Worm (Caenorhabditis elegans) whole organism, dauer: ENCODE results near the gene rde-12.

ENCODE experiments used
- unc-62 ChIP-seq: sonication (generic microtip); optimal IDR thresholded peaks from 2 replicates; lab custom pipeline; 2017; ENCODE audit warnings: missing biosample characterization, missing genetic modification reagents, missing genetic modification characterization

The rde-12 gene

ce11 chrV:13665089-13665488 is at the start of gene rde-12:
TSS of gene rde-12 (plus strand) at chrV:13665389.
- no peak for TF ChIP-seq unc-62

ce11 chrV:13619752-13620151 is 45.4 kb upstream of the rde-12 start, which contains the start of gene srd-11:
TSS of gene srd-11 (minus strand) at chrV:13619852.
- no peak for TF ChIP-seq unc-62

ce11 chrV:13620676-13621075 is 44.5 kb upstream of the rde-12 start, which contains the start of gene F53F4.15:
TSS of gene F53F4.15 (plus strand) at chrV:13620976.
- no peak for TF ChIP-seq unc-62

- TF ChIP-seq unc-62 = no peak
Measured at ce11 chrV:13621720-13622119, 43.5 kb upstream of the rde-12 start, which contains the start of gene F53F4.16. TSS of gene F53F4.16 (minus strand) at chrV:13621820.

- TF ChIP-seq unc-62 = no peak
Measured at ce11 chrV:13624424-13624823, 40.8 kb upstream of the rde-12 start, which contains the start of gene F53F4.11. TSS of gene F53F4.11 (minus strand) at chrV:13624524.

- TF ChIP-seq unc-62 = no peak
Measured at ce11 chrV:13625517-13626097, 39.6 kb upstream of the rde-12 start, which contains the start of the genes nduv-2 and F53F4.12. TSS of gene nduv-2 (minus strand) at chrV:13625567. TSS of gene F53F4.12 (plus strand) at chrV:13626047.

ce11 chrV:13627103-13627623 is 38.0 kb upstream of the rde-12 start, which contains the start of gene sde-2:
TSS of gene sde-2 (plus strand) at chrV:13627573.
- no peak for TF ChIP-seq unc-62

ce11 chrV:13634149-13634548 is 31.0 kb upstream of the rde-12 start, which contains the start of gene H37A05.2:
TSS of gene H37A05.2 (minus strand) at chrV:13634249.
- no peak for TF ChIP-seq unc-62

- TF ChIP-seq unc-62 = no peak
Measured at ce11 chrV:13636411-13636810, 28.8 kb upstream of the rde-12 start.

- TF ChIP-seq unc-62 = no peak
Measured at ce11 chrV:13638040-13638439, 27.1 kb upstream of the rde-12 start.

ce11 chrV:13645848-13646578 is 19.2 kb upstream of the rde-12 start:
- no peak for TF ChIP-seq unc-62

- TF ChIP-seq unc-62 = no peak
Measured at ce11 chrV:13647185-13647584, 18.0 kb upstream of the rde-12 start.

ce11 chrV:13647617-13648016 is 17.6 kb upstream of the rde-12 start:
- no peak for TF ChIP-seq unc-62

ce11 chrV:13649730-13650349 is 15.3 kb upstream of the rde-12 start, which contains the start of gene H37A05.4:
TSS of gene H37A05.4 (minus strand) at chrV:13649780.
- TF ChIP-seq unc-62 = no peak

ce11 chrV:13650800-13651199 is 14.4 kb upstream of the rde-12 start:
- no peak for TF ChIP-seq unc-62

ce11 chrV:13652322-13652721 is 12.9 kb upstream of the rde-12 start:
- no peak for TF ChIP-seq unc-62
